Fruit fly (Drosophila melanogaster) whole organism, wandering third instar larva: ENCODE measurements around the gene tth.

Experiments used
- Abd-B ChIP-seq: fragments of >200 bp; optimal IDR thresholded peaks from 2 replicates; lab custom pipeline; 2017; ENCODE audit warnings: missing biosample characterization, missing genetic modification characterization
- CG32264 ChIP-seq: fragments of 200-800 bp; sonication (Bioruptor generic); optimal IDR thresholded peaks from 2 replicates; lab custom pipeline; 2016; ENCODE audit warnings: missing biosample characterization, missing genetic modification characterization
- CG9705 ChIP-seq: fragments of 200-800 bp; sonication (Bioruptor generic); optimal IDR thresholded peaks from 2 replicates; lab custom pipeline; 2018; ENCODE audit warnings: missing biosample characterization, mild to moderate bottlenecking, missing genetic modification characterization
- CrebA ChIP-seq: fragments of 200-800 bp; sonication (Bioruptor generic); optimal IDR thresholded peaks from 2 replicates; lab custom pipeline; 2016; ENCODE audit warnings: missing biosample characterization, mild to moderate bottlenecking, missing genetic modification characterization, borderline replicate concordance
- Dfd ChIP-seq: fragments of >200 bp; optimal IDR thresholded peaks from 2 replicates; lab custom pipeline; 2017; ENCODE audit warnings: missing biosample characterization, missing genetic modification characterization
- Dif ChIP-seq: fragments of 200-275, 200-300 bp; sonication (Bioruptor generic); optimal IDR thresholded peaks from 2 replicates; lab custom pipeline; 2018; ENCODE audit warnings: missing biosample characterization, missing genetic modification characterization; ENCODE audit not compliant: partially characterized antibody
- GATAd ChIP-seq: sonication (Bioruptor generic); optimal IDR thresholded peaks from 2 replicates; lab custom pipeline; 2016; ENCODE audit warnings: missing biosample characterization, missing genetic modification characterization
- HLH106 ChIP-seq: fragments of 200-800 bp; optimal IDR thresholded peaks from 3 replicates; lab custom pipeline; 2019; ENCODE audit warnings: missing biosample characterization, mild to moderate bottlenecking, missing genetic modification characterization, moderate library complexity
- Hnf4 ChIP-seq: fragments of 200-800 bp; sonication (Bioruptor generic); optimal IDR thresholded peaks from 2 replicates; lab custom pipeline; 2016; ENCODE audit warnings: missing biosample characterization, mild to moderate bottlenecking, missing genetic modification characterization
- Hr78 ChIP-seq: fragments of >200 bp; optimal IDR thresholded peaks from 2 replicates; lab custom pipeline; 2017; ENCODE audit warnings: missing biosample characterization, missing genetic modification characterization
- Hr83 ChIP-seq: fragments of 200-300 bp; sonication (Bioruptor generic); optimal IDR thresholded peaks from 2 replicates; lab custom pipeline; 2016; ENCODE audit warnings: missing biosample characterization, mild to moderate bottlenecking, missing genetic modification characterization, moderate library complexity; ENCODE audit not compliant: poor library complexity, severe bottlenecking
- Jra ChIP-seq: sonication (Bioruptor generic); optimal IDR thresholded peaks from 2 replicates; lab custom pipeline; 2016; ENCODE audit warnings: missing biosample characterization, missing genetic modification characterization
- OdsH ChIP-seq: fragments of 200-800 bp; sonication (Bioruptor generic); optimal IDR thresholded peaks from 2 replicates; lab custom pipeline; 2016; ENCODE audit warnings: missing biosample characterization, mild to moderate bottlenecking, missing genetic modification characterization
- Rel ChIP-seq, 2 experiments: fragments of 200-800 bp; sonication (Bioruptor generic) in 1 of 2; optimal IDR thresholded peaks; 2 replicates in 1 of 2; 3 replicates in 1 of 2; lab custom pipeline; 2016 to 2019; ENCODE audit warnings: mild to moderate bottlenecking in 2 of 2, missing biosample characterization in 2 of 2, missing genetic modification characterization in 2 of 2, moderate library complexity in 1 of 2
- Sp1 ChIP-seq: fragments of 200-800 bp; sonication (Bioruptor generic); optimal IDR thresholded peaks from 3 replicates; lab custom pipeline; 2019; ENCODE audit warnings: missing biosample characterization, mild to moderate bottlenecking, missing genetic modification characterization, moderate library complexity
- Vsx2 ChIP-seq: fragments of 200-300, 225-300 bp; sonication (Bioruptor generic); optimal IDR thresholded peaks from 2 replicates; lab custom pipeline; 2018; ENCODE audit warnings: missing biosample characterization, missing genetic modification characterization; ENCODE audit not compliant: partially characterized antibody
- br ChIP-seq: fragments of 200-800 bp; sonication (Bioruptor generic); optimal IDR thresholded peaks from 2 replicates; lab custom pipeline; 2016; ENCODE audit warnings: missing biosample characterization, missing genetic modification characterization
- brk ChIP-seq: fragments of 200-800 bp; sonication (Bioruptor generic); optimal IDR thresholded peaks from 2 replicates; lab custom pipeline; 2016; ENCODE audit warnings: missing biosample characterization, mild to moderate bottlenecking, missing genetic modification characterization
- dl ChIP-seq, 2 experiments: fragments of 175-275, 200-275 bp in 1 of 2; fragments of 200-275 bp in 1 of 2; sonication (Bioruptor generic); optimal IDR thresholded peaks; lab custom pipeline; 2018; ENCODE audit warnings: mild to moderate bottlenecking in 2 of 2, missing biosample characterization in 2 of 2, missing genetic modification characterization in 2 of 2, moderate library complexity in 2 of 2; ENCODE audit not compliant: partially characterized antibody in 2 of 2, insufficient read depth in 1 of 2
- dmrt93B ChIP-seq: fragments of 200-800 bp; sonication (Bioruptor generic); optimal IDR thresholded peaks from 2 replicates; lab custom pipeline; 2018; ENCODE audit warnings: missing biosample characterization, mild to moderate bottlenecking, missing genetic modification characterization
- dsf ChIP-seq: sonication (Bioruptor generic); optimal IDR thresholded peaks from 2 replicates; lab custom pipeline; 2016; ENCODE audit warnings: missing biosample characterization, missing genetic modification characterization, borderline replicate concordance
- ey ChIP-seq: fragments of 200-800 bp; sonication (Bioruptor generic); optimal IDR thresholded peaks from 2 replicates; lab custom pipeline; 2016; ENCODE audit warnings: missing biosample characterization, missing genetic modification characterization
- foxo ChIP-seq, 2 experiments: fragments of 200-800 bp; sonication (Bioruptor generic); optimal IDR thresholded peaks; 2 replicates in 1 of 2; 3 replicates in 1 of 2; lab custom pipeline; 2016 to 2017; ENCODE audit warnings: missing biosample characterization in 2 of 2, missing genetic modification characterization in 2 of 2
- fru ChIP-seq: fragments of 200-800 bp; sonication (Bioruptor generic); optimal IDR thresholded peaks from 3 replicates; lab custom pipeline; 2016; ENCODE audit warnings: missing biosample characterization, mild to moderate bottlenecking, missing genetic modification characterization
- h ChIP-seq: fragments of 200-800 bp; sonication (Bioruptor generic); optimal IDR thresholded peaks from 3 replicates; lab custom pipeline; 2016; ENCODE audit warnings: missing biosample characterization, mild to moderate bottlenecking, missing genetic modification characterization
- jim ChIP-seq: fragments of 175-275, 200-325 bp; sonication (Bioruptor generic); optimal IDR thresholded peaks from 2 replicates; lab custom pipeline; 2016; ENCODE audit warnings: missing biosample characterization, mild to moderate bottlenecking, missing genetic modification characterization
- pan ChIP-seq: fragments of >200 bp; optimal IDR thresholded peaks from 2 replicates; lab custom pipeline; 2017
- psq ChIP-seq: fragments of 200-800 bp; sonication (Bioruptor generic); optimal IDR thresholded peaks from 3 replicates; lab custom pipeline; 2017; ENCODE audit warnings: missing biosample characterization, mild to moderate bottlenecking, missing genetic modification characterization, moderate library complexity
- rgr ChIP-seq: fragments of 200-800 bp; sonication (Bioruptor generic); optimal IDR thresholded peaks from 3 replicates; lab custom pipeline; 2016; ENCODE audit warnings: missing biosample characterization, mild to moderate bottlenecking, missing genetic modification characterization
- sv ChIP-seq: fragments of 200-800 bp; sonication (Bioruptor generic); optimal IDR thresholded peaks from 3 replicates; lab custom pipeline; 2016; ENCODE audit warnings: missing biosample characterization, missing genetic modification characterization
- tai ChIP-seq: sonication (Bioruptor generic); optimal IDR thresholded peaks from 2 replicates; lab custom pipeline; 2016; ENCODE audit warnings: missing biosample characterization, missing genetic modification characterization
- usp ChIP-seq: fragments of >200 bp; optimal IDR thresholded peaks from 2 replicates; lab custom pipeline; 2017; ENCODE audit warnings: missing biosample characterization, missing genetic modification characterization
- woc ChIP-seq: sonication (Bioruptor generic); optimal IDR thresholded peaks from 2 replicates; lab custom pipeline; 2016; ENCODE audit warnings: missing biosample characterization, mild to moderate bottlenecking, missing genetic modification characterization

Gene tth

DNA sequence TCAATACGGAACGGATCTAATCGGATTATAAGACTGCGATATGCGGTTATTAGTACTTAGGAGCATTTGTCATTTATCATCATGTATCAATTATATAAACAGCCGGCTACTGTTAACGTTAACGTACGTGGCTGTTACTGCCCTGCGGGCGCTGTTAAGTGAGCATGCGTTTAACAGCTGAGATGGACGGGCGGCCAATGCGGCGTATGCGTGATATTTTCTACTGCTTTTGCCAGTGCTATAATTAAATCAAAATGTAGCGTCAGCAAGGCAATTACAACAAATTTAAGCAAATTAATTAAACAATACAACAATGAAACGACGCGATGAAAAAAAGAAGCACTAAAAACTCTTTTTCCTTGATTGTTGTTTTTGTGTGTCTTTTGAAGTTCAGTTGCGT, 21.2 kb upstream of the tth start:
- no peak for TF ChIP-seq h
- no peak for TF ChIP-seq Rel (GFP tag; optimal IDR thresholded peaks at IDR 0.05; lab: Kevin White, UChicago)
- peak; percentile 30 for TF ChIP-seq Rel (tag; optimal IDR thresholded peaks at IDR 0.05; lab: Kevin White, UChicago)

DNA sequence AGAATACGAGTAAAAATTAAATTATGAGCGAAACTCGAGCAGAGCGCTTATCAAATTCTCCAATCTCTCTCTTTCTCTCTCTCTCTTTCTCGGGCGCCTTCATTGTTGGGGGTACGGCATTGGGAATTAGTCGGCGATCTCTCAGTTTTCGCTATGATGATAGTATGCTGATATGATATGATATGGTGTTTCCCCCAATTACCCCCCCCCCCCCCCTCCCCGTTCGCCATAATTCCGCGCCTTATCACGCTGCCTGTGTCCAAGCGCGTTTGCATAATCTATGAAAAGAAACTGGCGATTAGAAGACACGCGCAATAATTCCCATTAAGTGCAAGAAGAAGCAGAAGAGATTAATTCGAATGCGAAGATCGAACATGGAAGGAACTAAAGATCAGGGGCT, 20.4 kb upstream of the tth start:
- TF ChIP-seq Dif (GFP tag; lab: Kevin White, UChicago): no peak
- no peak for TF ChIP-seq Rel (GFP tag; optimal IDR thresholded peaks at IDR 0.05; lab: Kevin White, UChicago)
- peak; percentile 62 for TF ChIP-seq Rel (tag; optimal IDR thresholded peaks at IDR 0.05; lab: Kevin White, UChicago)

DNA sequence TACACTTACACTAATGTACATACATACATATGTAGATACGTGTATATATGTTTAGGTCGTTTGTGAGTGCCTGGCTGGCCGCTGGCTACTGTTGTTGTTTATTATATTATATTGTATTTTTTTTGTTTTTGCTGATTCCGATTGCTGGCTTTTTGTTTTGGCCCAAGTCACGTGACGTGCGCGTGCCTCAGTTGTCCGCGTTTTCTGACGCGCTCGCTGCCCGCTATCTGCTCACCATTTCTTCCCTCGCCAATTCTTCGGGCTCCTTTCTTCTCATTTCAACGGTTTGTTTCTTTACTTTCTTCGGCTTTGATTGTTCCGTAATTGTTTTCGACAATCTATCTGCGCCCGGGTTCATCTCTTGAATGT, 18.6 kb upstream of the tth start:
- TF ChIP-seq h: peak; percentile 29
- no peak for TF ChIP-seq CG32264 (GFP tag; lab: Kevin White, UChicago)

DNA sequence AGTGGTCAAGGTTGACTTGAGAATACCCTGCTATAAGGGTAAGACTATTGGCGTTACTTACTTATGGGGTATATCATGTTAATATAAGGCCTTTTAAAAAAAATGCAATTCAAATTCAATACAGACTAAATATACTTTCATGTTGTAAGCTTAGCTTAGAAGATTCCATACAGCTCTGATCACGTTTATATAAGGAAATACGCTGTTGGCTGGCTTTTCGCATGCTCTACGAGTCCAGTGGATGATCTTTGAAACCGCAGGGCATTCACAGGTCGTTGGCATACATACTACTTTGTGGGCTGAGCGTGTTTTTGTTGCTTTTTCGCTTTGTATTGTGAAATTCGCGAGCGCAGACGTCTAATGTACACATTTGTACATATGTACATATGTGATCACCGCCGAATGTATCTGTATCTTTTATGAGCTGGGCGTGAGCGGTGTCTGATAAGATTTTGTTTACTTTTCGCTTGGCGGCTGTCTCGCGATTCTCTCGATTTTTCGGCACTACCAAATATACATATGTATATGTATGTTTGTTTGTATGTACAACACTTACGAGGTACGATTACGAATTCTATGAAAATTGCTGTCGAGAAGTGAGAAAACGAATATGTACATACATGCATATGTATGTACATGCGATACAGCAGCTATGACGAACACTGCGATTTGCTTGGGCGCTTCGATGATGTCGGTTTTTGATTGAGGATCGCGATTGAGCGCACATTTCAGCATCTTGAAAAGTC, 18.0 kb upstream of the tth start:
- peak; percentile 82 for TF ChIP-seq h
- TF ChIP-seq Abd-B (GFP tag; lab: Kevin White, UChicago): no peak
- TF ChIP-seq dl (GFP tag; optimal IDR thresholded peaks at IDR 0.05; lab: Kevin White, UChicago; ENCODE audit: insufficient read depth in 1 of 2, partially characterized antibody in 2 of 2): no peak
- peak; percentile 61 for TF ChIP-seq tai
- peak in 1 of 2 experiments; percentile 67 for TF ChIP-seq foxo (GFP tag; optimal IDR thresholded peaks at IDR 0.05; lab: Kevin White, UChicago)
- peak; percentile 50 for TF ChIP-seq Jra (GFP tag; lab: Kevin White, UChicago)
- peak; percentile 77 for TF ChIP-seq OdsH
- TF ChIP-seq usp (GFP tag; lab: Kevin White, UChicago): no peak
- TF ChIP-seq dmrt93B (GFP tag; lab: Kevin White, UChicago): peak; percentile 41
- peak; percentile 64 for TF ChIP-seq CrebA (GFP tag; lab: Kevin White, UChicago)
- peak; percentile 65 for TF ChIP-seq Hnf4
- peak; percentile 65 for TF ChIP-seq Hr83
- peak; percentile 26 for TF ChIP-seq brk (GFP tag; lab: Kevin White, UChicago)
- peak; percentile 82 for TF ChIP-seq fru (GFP tag; lab: Kevin White, UChicago)
- no peak for TF ChIP-seq Hr78
- peak; percentile 71 for TF ChIP-seq br (GFP tag; lab: Kevin White, UChicago)
- TF ChIP-seq pan: no peak
- TF ChIP-seq Dfd (GFP tag; lab: Kevin White, UChicago): no peak
- peak; percentile 13 for TF ChIP-seq sv (GFP tag; lab: Kevin White, UChicago)
- no peak for TF ChIP-seq Vsx2 (GFP tag; lab: Kevin White, UChicago)
- no peak for TF ChIP-seq GATAd
- TF ChIP-seq rgr (GFP tag; lab: Kevin White, UChicago): peak; percentile 68
- TF ChIP-seq HLH106 (tag; lab: Kevin White, UChicago): peak; percentile 65
- TF ChIP-seq Sp1 (GFP tag; lab: Kevin White, UChicago): peak; percentile 38
- no peak for TF ChIP-seq Rel (GFP tag; optimal IDR thresholded peaks at IDR 0.05; lab: Kevin White, UChicago)
- TF ChIP-seq Rel (tag; optimal IDR thresholded peaks at IDR 0.05; lab: Kevin White, UChicago): peak; percentile 42
- peak; percentile 63 for TF ChIP-seq psq
- no peak for TF ChIP-seq dsf (GFP tag; lab: Kevin White, UChicago)
- peak; percentile 5 for TF ChIP-seq CG9705
- TF ChIP-seq woc (GFP tag; lab: Kevin White, UChicago): peak; percentile 80
- TF ChIP-seq ey (GFP tag; lab: Kevin White, UChicago): peak; percentile 68
- TF ChIP-seq jim (GFP tag; lab: Kevin White, UChicago): no peak
